Fruit fly (Drosophila melanogaster): ENCODE data around the gene La.
A peak's percentile ranks its signal among the peaks of the same experiment; 100 is the strongest.

Gene La

DNA sequence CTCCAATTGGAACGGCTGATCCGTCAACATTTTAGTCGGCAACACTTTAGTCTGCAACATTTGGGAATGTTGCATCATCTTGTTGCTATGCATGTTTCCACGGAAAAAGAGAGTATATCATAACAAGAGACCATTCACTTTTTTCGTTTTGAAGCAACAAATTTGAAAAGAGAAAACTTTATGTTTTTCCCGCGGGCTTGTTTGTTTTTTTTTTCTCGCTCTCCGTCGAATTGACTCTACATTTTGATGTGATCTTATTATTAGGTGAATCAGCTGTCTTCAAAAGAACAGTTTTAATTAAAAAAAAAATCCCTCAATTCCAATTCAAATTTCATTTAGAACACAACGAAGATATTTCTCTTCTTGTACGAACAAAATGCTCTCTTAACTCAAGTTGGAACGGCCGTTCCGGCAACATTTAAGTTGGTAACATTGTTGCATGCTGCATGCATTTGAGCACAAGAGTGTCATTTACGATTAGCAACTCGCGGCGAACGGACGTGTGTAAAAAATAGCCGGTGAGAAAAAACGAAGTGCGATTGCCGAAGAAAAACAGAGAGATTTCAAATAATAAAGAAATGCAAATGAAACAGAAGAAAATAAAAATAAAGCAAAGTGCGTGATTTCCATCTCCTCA is 38.9 kb downstream of the La start, which contains the start of gene spir (continued):
- TF ChIP-seq CG6163 (GFP tag; IDR thresholded peaks at IDR 0.05) (peak; percentile 58; the same call in 2 of the 3 replicates), net (GFP tag; optimal IDR thresholded peaks at IDR 0.05) (peak; percentile 36), eg (GFP tag; IDR thresholded peaks at IDR 0.05) (peak; percentile 19; the same call in 1 of the 3 replicates), CG7368 (GFP tag; optimal IDR thresholded peaks at IDR 0.05) (no peak), CG10669 (GFP tag; optimal IDR thresholded peaks at IDR 0.05) (no peak), Met (GFP tag; optimal IDR thresholded peaks at IDR 0.05) (peak; percentile 31), ss (GFP tag; optimal IDR thresholded peaks at IDR 0.05) (peak; percentile 23 to 45), Gug (GFP tag; IDR thresholded peaks at IDR 0.05) (no peak), Sox15 (GFP tag; optimal IDR thresholded peaks at IDR 0.05) (no peak), Hr38 (GFP tag; optimal IDR thresholded peaks at IDR 0.05) (no peak), CG16779 (tag; optimal IDR thresholded peaks at IDR 0.05) (no peak), Hr39 (GFP tag; optimal IDR thresholded peaks at IDR 0.05) (no peak), spab (GFP tag; optimal IDR thresholded peaks at IDR 0.05) (no peak), CG11902 (GFP tag; optimal IDR thresholded peaks at IDR 0.05) (no peak), salr (GFP tag; optimal IDR thresholded peaks at IDR 0.05) (no peak), CG34406 (GFP tag; optimal IDR thresholded peaks at IDR 0.05) (no peak), Ets21C (GFP tag; optimal IDR thresholded peaks at IDR 0.05) (no peak), lz (GFP tag; optimal IDR thresholded peaks at IDR 0.05) (no peak), fd59A (GFP tag; optimal IDR thresholded peaks at IDR 0.05) (no peak), Blimp-1 (GFP tag; optimal IDR thresholded peaks at IDR 0.05) (no peak), Eip75B (GFP tag; optimal IDR thresholded peaks at IDR 0.05) (no peak), dac (GFP tag; optimal IDR thresholded peaks at IDR 0.05) (no peak), esn (GFP tag; optimal IDR thresholded peaks at IDR 0.05) (peak; percentile 23), Sox14 (GFP tag; optimal IDR thresholded peaks at IDR 0.05) (peak; percentile 5), Eip78C (GFP tag) (peak; percentile 83)

Data from whole organism, prepupa.